Fruit fly (Drosophila melanogaster) whole organism, wandering third instar larva: ENCODE measurements around the gene PAPLA1.

Experiments used
- CG32264 ChIP-seq: fragments of 200-800 bp; sonication (Bioruptor generic); optimal IDR thresholded peaks from 2 replicates; lab custom pipeline; 2016; ENCODE audit warnings: missing biosample characterization, missing genetic modification characterization
- CG9705 ChIP-seq: fragments of 200-800 bp; sonication (Bioruptor generic); optimal IDR thresholded peaks from 2 replicates; lab custom pipeline; 2018; ENCODE audit warnings: missing biosample characterization, mild to moderate bottlenecking, missing genetic modification characterization
- CrebA ChIP-seq: fragments of 200-800 bp; sonication (Bioruptor generic); optimal IDR thresholded peaks from 2 replicates; lab custom pipeline; 2016; ENCODE audit warnings: missing biosample characterization, mild to moderate bottlenecking, missing genetic modification characterization, borderline replicate concordance
- Dfd ChIP-seq: fragments of >200 bp; optimal IDR thresholded peaks from 2 replicates; lab custom pipeline; 2017; ENCODE audit warnings: missing biosample characterization, missing genetic modification characterization
- Dif ChIP-seq: fragments of 200-275, 200-300 bp; sonication (Bioruptor generic); optimal IDR thresholded peaks from 2 replicates; lab custom pipeline; 2018; ENCODE audit warnings: missing biosample characterization, missing genetic modification characterization; ENCODE audit not compliant: partially characterized antibody
- HLH106 ChIP-seq: fragments of 200-800 bp; optimal IDR thresholded peaks from 3 replicates; lab custom pipeline; 2019; ENCODE audit warnings: missing biosample characterization, mild to moderate bottlenecking, missing genetic modification characterization, moderate library complexity
- Hnf4 ChIP-seq: fragments of 200-800 bp; sonication (Bioruptor generic); optimal IDR thresholded peaks from 2 replicates; lab custom pipeline; 2016; ENCODE audit warnings: missing biosample characterization, mild to moderate bottlenecking, missing genetic modification characterization
- Hr83 ChIP-seq: fragments of 200-300 bp; sonication (Bioruptor generic); optimal IDR thresholded peaks from 2 replicates; lab custom pipeline; 2016; ENCODE audit warnings: missing biosample characterization, mild to moderate bottlenecking, missing genetic modification characterization, moderate library complexity; ENCODE audit not compliant: poor library complexity, severe bottlenecking
- Jra ChIP-seq: sonication (Bioruptor generic); optimal IDR thresholded peaks from 2 replicates; lab custom pipeline; 2016; ENCODE audit warnings: missing biosample characterization, missing genetic modification characterization
- Mio ChIP-seq: sonication (Bioruptor generic); optimal IDR thresholded peaks from 2 replicates; lab custom pipeline; 2016; ENCODE audit warnings: missing biosample characterization, missing genetic modification characterization
- Myc ChIP-seq: fragments of >200 bp; optimal IDR thresholded peaks from 2 replicates; lab custom pipeline; 2017
- OdsH ChIP-seq: fragments of 200-800 bp; sonication (Bioruptor generic); optimal IDR thresholded peaks from 2 replicates; lab custom pipeline; 2016; ENCODE audit warnings: missing biosample characterization, mild to moderate bottlenecking, missing genetic modification characterization
- Rel ChIP-seq, 2 experiments: fragments of 200-800 bp; sonication (Bioruptor generic) in 1 of 2; optimal IDR thresholded peaks; 2 replicates in 1 of 2; 3 replicates in 1 of 2; lab custom pipeline; 2016 to 2019; ENCODE audit warnings: mild to moderate bottlenecking in 2 of 2, missing biosample characterization in 2 of 2, missing genetic modification characterization in 2 of 2, moderate library complexity in 1 of 2
- Sp1 ChIP-seq: fragments of 200-800 bp; sonication (Bioruptor generic); optimal IDR thresholded peaks from 3 replicates; lab custom pipeline; 2019; ENCODE audit warnings: missing biosample characterization, mild to moderate bottlenecking, missing genetic modification characterization, moderate library complexity
- Vsx2 ChIP-seq: fragments of 200-300, 225-300 bp; sonication (Bioruptor generic); optimal IDR thresholded peaks from 2 replicates; lab custom pipeline; 2018; ENCODE audit warnings: missing biosample characterization, missing genetic modification characterization; ENCODE audit not compliant: partially characterized antibody
- br ChIP-seq: fragments of 200-800 bp; sonication (Bioruptor generic); optimal IDR thresholded peaks from 2 replicates; lab custom pipeline; 2016; ENCODE audit warnings: missing biosample characterization, missing genetic modification characterization
- brk ChIP-seq: fragments of 200-800 bp; sonication (Bioruptor generic); optimal IDR thresholded peaks from 2 replicates; lab custom pipeline; 2016; ENCODE audit warnings: missing biosample characterization, mild to moderate bottlenecking, missing genetic modification characterization
- dl ChIP-seq, 2 experiments: fragments of 175-275, 200-275 bp in 1 of 2; fragments of 200-275 bp in 1 of 2; sonication (Bioruptor generic); optimal IDR thresholded peaks; lab custom pipeline; 2018; ENCODE audit warnings: mild to moderate bottlenecking in 2 of 2, missing biosample characterization in 2 of 2, missing genetic modification characterization in 2 of 2, moderate library complexity in 2 of 2; ENCODE audit not compliant: partially characterized antibody in 2 of 2, insufficient read depth in 1 of 2
- dmrt93B ChIP-seq: fragments of 200-800 bp; sonication (Bioruptor generic); optimal IDR thresholded peaks from 2 replicates; lab custom pipeline; 2018; ENCODE audit warnings: missing biosample characterization, mild to moderate bottlenecking, missing genetic modification characterization
- foxo ChIP-seq, 2 experiments: fragments of 200-800 bp; sonication (Bioruptor generic); optimal IDR thresholded peaks; 2 replicates in 1 of 2; 3 replicates in 1 of 2; lab custom pipeline; 2016 to 2017; ENCODE audit warnings: missing biosample characterization in 2 of 2, missing genetic modification characterization in 2 of 2
- fru ChIP-seq: fragments of 200-800 bp; sonication (Bioruptor generic); optimal IDR thresholded peaks from 3 replicates; lab custom pipeline; 2016; ENCODE audit warnings: missing biosample characterization, mild to moderate bottlenecking, missing genetic modification characterization
- h ChIP-seq: fragments of 200-800 bp; sonication (Bioruptor generic); optimal IDR thresholded peaks from 3 replicates; lab custom pipeline; 2016; ENCODE audit warnings: missing biosample characterization, mild to moderate bottlenecking, missing genetic modification characterization
- jim ChIP-seq: fragments of 175-275, 200-325 bp; sonication (Bioruptor generic); optimal IDR thresholded peaks from 2 replicates; lab custom pipeline; 2016; ENCODE audit warnings: missing biosample characterization, mild to moderate bottlenecking, missing genetic modification characterization
- lola ChIP-seq: fragments of >200 bp; optimal IDR thresholded peaks from 2 replicates; lab custom pipeline; 2017; ENCODE audit warnings: missing biosample characterization, missing genetic modification characterization
- psq ChIP-seq: fragments of 200-800 bp; sonication (Bioruptor generic); optimal IDR thresholded peaks from 3 replicates; lab custom pipeline; 2017; ENCODE audit warnings: missing biosample characterization, mild to moderate bottlenecking, missing genetic modification characterization, moderate library complexity
- rgr ChIP-seq: fragments of 200-800 bp; sonication (Bioruptor generic); optimal IDR thresholded peaks from 3 replicates; lab custom pipeline; 2016; ENCODE audit warnings: missing biosample characterization, mild to moderate bottlenecking, missing genetic modification characterization
- sage ChIP-seq: fragments of 200-800 bp; sonication (Bioruptor generic); optimal IDR thresholded peaks from 2 replicates; lab custom pipeline; 2016; ENCODE audit warnings: missing biosample characterization, mild to moderate bottlenecking, missing genetic modification characterization
- sv ChIP-seq: fragments of 200-800 bp; sonication (Bioruptor generic); optimal IDR thresholded peaks from 3 replicates; lab custom pipeline; 2016; ENCODE audit warnings: missing biosample characterization, missing genetic modification characterization
- usp ChIP-seq: fragments of >200 bp; optimal IDR thresholded peaks from 2 replicates; lab custom pipeline; 2017; ENCODE audit warnings: missing biosample characterization, missing genetic modification characterization
- woc ChIP-seq: sonication (Bioruptor generic); optimal IDR thresholded peaks from 2 replicates; lab custom pipeline; 2016; ENCODE audit warnings: missing biosample characterization, mild to moderate bottlenecking, missing genetic modification characterization

The PAPLA1 gene

dm6 chr2L:8142760-8143159 is 16.7 kb downstream of the PAPLA1 start:
- peak; percentile 13 for TF ChIP-seq psq (GFP tag; lab: Kevin White, UChicago)
- TF ChIP-seq Rel (GFP tag; optimal IDR thresholded peaks at IDR 0.05; lab: Kevin White, UChicago), result peak; percentile 78
- no peak for TF ChIP-seq Rel (tag; optimal IDR thresholded peaks at IDR 0.05; lab: Kevin White, UChicago)
- TF ChIP-seq Vsx2 (GFP tag; lab: Kevin White, UChicago), result peak; percentile 8
- no peak for TF ChIP-seq dmrt93B (GFP tag; lab: Kevin White, UChicago)
- no peak for TF ChIP-seq h (GFP tag; lab: Kevin White, UChicago)

dm6 chr2L:8133772-8134386 is 25.6 kb downstream of the PAPLA1 start:
- TF ChIP-seq CG32264 (no peak), psq (GFP tag; lab: Kevin White, UChicago) (no peak), CG9705 (GFP tag; lab: Kevin White, UChicago) (no peak), brk (no peak), Dfd (GFP tag; lab: Kevin White, UChicago) (no peak), Sp1 (GFP tag; lab: Kevin White, UChicago) (no peak), dl (GFP tag; optimal IDR thresholded peaks at IDR 0.05; lab: Kevin White, UChicago; ENCODE audit: insufficient read depth in 1 of 2, partially characterized antibody in 2 of 2) (no peak)

- TF ChIP-seq h (GFP tag; lab: Kevin White, UChicago) (no peak), sv (GFP tag; lab: Kevin White, UChicago) (no peak), Myc (lab: Kevin White, UChicago) (no peak), CG9705 (GFP tag; lab: Kevin White, UChicago) (no peak), Dif (GFP tag; lab: Kevin White, UChicago) (no peak), usp (no peak), jim (GFP tag; lab: Kevin White, UChicago) (no peak), fru (GFP tag; lab: Kevin White, UChicago) (no peak), CG32264 (no peak), sage (GFP tag; lab: Kevin White, UChicago) (no peak), Hnf4 (GFP tag; lab: Kevin White, UChicago) (no peak), lola (no peak), psq (GFP tag; lab: Kevin White, UChicago) (no peak), Rel (GFP tag; optimal IDR thresholded peaks at IDR 0.05; lab: Kevin White, UChicago) (no peak), Rel (tag; optimal IDR thresholded peaks at IDR 0.05; lab: Kevin White, UChicago) (no peak)
Measured at dm6 chr2L:8130729-8131128, 28.7 kb downstream of the PAPLA1 start.

dm6 chr2L:8129996-8130641 is 29.3 kb downstream of the PAPLA1 start:
- no peak for TF ChIP-seq Rel (GFP tag; optimal IDR thresholded peaks at IDR 0.05; lab: Kevin White, UChicago)
- TF ChIP-seq Rel (tag; optimal IDR thresholded peaks at IDR 0.05; lab: Kevin White, UChicago), result peak; percentile 54
- no peak for TF ChIP-seq Hr83 (GFP tag; lab: Kevin White, UChicago)
- peak in 1 of 2 experiments; percentile 14 for TF ChIP-seq dl (GFP tag; optimal IDR thresholded peaks at IDR 0.05; lab: Kevin White, UChicago; ENCODE audit: insufficient read depth in 1 of 2, partially characterized antibody in 2 of 2)
- peak; percentile 34 for TF ChIP-seq br

dm6 chr2L:8128911-8129310 is 30.5 kb downstream of the PAPLA1 start:
- TF ChIP-seq Dif (GFP tag; lab: Kevin White, UChicago) (no peak), sv (GFP tag; lab: Kevin White, UChicago) (no peak), woc (GFP tag; lab: Kevin White, UChicago) (no peak), jim (GFP tag; lab: Kevin White, UChicago) (no peak), sage (GFP tag; lab: Kevin White, UChicago) (no peak), foxo (GFP tag; optimal IDR thresholded peaks at IDR 0.05; lab: Kevin White, UChicago) (no peak), OdsH (GFP tag; lab: Kevin White, UChicago) (no peak), HLH106 (tag; lab: Kevin White, UChicago) (no peak), Mio (GFP tag; lab: Kevin White, UChicago) (no peak), CrebA (GFP tag; lab: Kevin White, UChicago) (no peak), Hr83 (GFP tag; lab: Kevin White, UChicago) (no peak), dl (GFP tag; optimal IDR thresholded peaks at IDR 0.05; lab: Kevin White, UChicago; ENCODE audit: insufficient read depth in 1 of 2, partially characterized antibody in 2 of 2) (no peak), Jra (GFP tag; lab: Kevin White, UChicago) (no peak), rgr (GFP tag; lab: Kevin White, UChicago) (no peak), usp (no peak), h (GFP tag; lab: Kevin White, UChicago) (no peak), Dfd (GFP tag; lab: Kevin White, UChicago) (no peak), dmrt93B (GFP tag; lab: Kevin White, UChicago) (no peak)
